Worm (Caenorhabditis elegans) whole organism, L3 larva: ENCODE data around the gene C08H9.16.
A peak's percentile ranks its signal among the peaks of the same experiment; 100 is the strongest.

Source experiments
- R02D3.7 ChIP-seq: fragments of 150-350 bp; optimal IDR thresholded peaks from 2 replicates; lab custom pipeline; 2014; ENCODE audit warnings: missing biosample characterization, missing genetic modification characterization
- ZK546.5 ChIP-seq: sonication (generic microtip); optimal IDR thresholded peaks from 2 replicates; lab custom pipeline; 2017; ENCODE audit warnings: missing biosample characterization, missing genetic modification characterization
- aly-2 ChIP-seq: fragments of 150-350 bp; optimal IDR thresholded peaks from 2 replicates; lab custom pipeline; 2014; ENCODE audit warnings: missing biosample characterization, missing genetic modification characterization
- ama-1 ChIP-seq: fragments of 150-350 bp; optimal IDR thresholded peaks from 2 replicates; lab custom pipeline; 2018
- ceh-28 ChIP-seq: fragments of 150-350 bp; optimal IDR thresholded peaks from 2 replicates; lab custom pipeline; 2014; ENCODE audit warnings: missing biosample characterization, missing genetic modification reagents, missing genetic modification characterization
- ceh-9 ChIP-seq: sonication (generic microtip); optimal IDR thresholded peaks from 2 replicates; lab custom pipeline; 2018; ENCODE audit warnings: missing biosample characterization, missing genetic modification characterization
- daf-12 ChIP-seq: fragments of 150-350 bp; optimal IDR thresholded peaks from 2 replicates; lab custom pipeline; 2014; ENCODE audit warnings: missing biosample characterization, missing genetic modification reagents, missing genetic modification characterization
- egl-27 ChIP-seq: sonication (generic microtip); optimal IDR thresholded peaks from 4 replicates; lab custom pipeline; 2017; ENCODE audit warnings: missing biosample characterization, missing genetic modification reagents, missing genetic modification characterization
- egl-5 ChIP-seq: fragments of 150-350 bp; optimal IDR thresholded peaks from 2 replicates; lab custom pipeline; 2017; ENCODE audit warnings: missing biosample characterization, missing genetic modification reagents, missing genetic modification characterization, inconsistent platforms
- elt-1 ChIP-seq: fragments of 150-350 bp; optimal IDR thresholded peaks from 2 replicates; lab custom pipeline; 2014; ENCODE audit warnings: missing biosample characterization, missing genetic modification characterization
- elt-3 ChIP-seq, 3 experiments: fragments of 150-350 bp in 1 of 3; sonication (generic microtip) in 2 of 3; optimal IDR thresholded peaks; 2 replicates in 2 of 3; 4 replicates in 1 of 3; lab custom pipeline; 2014 to 2017; ENCODE audit warnings: missing biosample characterization in 3 of 3, missing genetic modification characterization in 3 of 3
- eor-1 ChIP-seq, 2 experiments: fragments of 150-350 bp; optimal IDR thresholded peaks; 2 replicates each; lab custom pipeline; 2014 to 2018; ENCODE audit warnings: missing biosample characterization in 2 of 2, missing genetic modification characterization in 2 of 2
- fkh-10 ChIP-seq: sonication (generic microtip); optimal IDR thresholded peaks from 2 replicates; lab custom pipeline; 2017; ENCODE audit warnings: missing biosample characterization, missing genetic modification reagents, missing genetic modification characterization
- fkh-2 ChIP-seq: fragments of 150-350 bp; optimal IDR thresholded peaks from 2 replicates; lab custom pipeline; 2014; ENCODE audit warnings: missing biosample characterization, missing genetic modification reagents, missing genetic modification characterization
- hmg-11 ChIP-seq: sonication (generic microtip); optimal IDR thresholded peaks from 2 replicates; lab custom pipeline; 2016; ENCODE audit warnings: missing genetic modification characterization, missing compliant biosample characterization
- lsy-12 ChIP-seq: sonication (generic microtip); optimal IDR thresholded peaks from 2 replicates; lab custom pipeline; 2016; ENCODE audit warnings: mild to moderate bottlenecking, missing genetic modification characterization, missing compliant biosample characterization
- mdl-1 ChIP-seq: fragments of 150-350 bp; optimal IDR thresholded peaks from 2 replicates; lab custom pipeline; 2014; ENCODE audit warnings: missing biosample characterization, missing genetic modification characterization
- nhr-23 ChIP-seq: fragments of 150-350 bp; optimal IDR thresholded peaks from 2 replicates; lab custom pipeline; 2014; ENCODE audit warnings: missing biosample characterization, missing genetic modification reagents, missing genetic modification characterization
- nhr-237 ChIP-seq: fragments of 150-350 bp; optimal IDR thresholded peaks from 2 replicates; lab custom pipeline; 2014; ENCODE audit warnings: missing biosample characterization, missing genetic modification characterization
- nhr-25 ChIP-seq: sonication (generic microtip); optimal IDR thresholded peaks from 2 replicates; lab custom pipeline; 2017; ENCODE audit warnings: missing biosample characterization, missing genetic modification characterization
- nhr-28 ChIP-seq: fragments of 150-350 bp; optimal IDR thresholded peaks from 2 replicates; lab custom pipeline; 2014; ENCODE audit warnings: missing biosample characterization, missing genetic modification characterization
- nhr-43 ChIP-seq: sonication (generic microtip); optimal IDR thresholded peaks from 2 replicates; lab custom pipeline; 2016; ENCODE audit warnings: mild to moderate bottlenecking, missing genetic modification characterization, missing compliant biosample characterization; ENCODE audit not compliant: poor library complexity, severe bottlenecking
- nhr-67 ChIP-seq: fragments of 150-350 bp; optimal IDR thresholded peaks from 2 replicates; lab custom pipeline; 2014; ENCODE audit warnings: missing biosample characterization, missing genetic modification characterization
- nhr-76 ChIP-seq: fragments of 150-350 bp; sonication (generic microtip); optimal IDR thresholded peaks from 5 replicates; lab custom pipeline; 2014; ENCODE audit warnings: missing biosample characterization, missing genetic modification characterization
- nhr-77 ChIP-seq: fragments of 150-350 bp; optimal IDR thresholded peaks from 2 replicates; lab custom pipeline; 2014; ENCODE audit warnings: missing biosample characterization, missing genetic modification characterization
- pqm-1 ChIP-seq: fragments of 150-350 bp; optimal IDR thresholded peaks from 2 replicates; lab custom pipeline; 2017; ENCODE audit warnings: missing biosample characterization, missing genetic modification characterization, inconsistent platforms
- sea-2 ChIP-seq: fragments of 150-350 bp; sonication (generic microtip); optimal IDR thresholded peaks from 4 replicates; lab custom pipeline; 2014; ENCODE audit warnings: missing biosample characterization, missing genetic modification reagents, missing genetic modification characterization
- skn-1 ChIP-seq: fragments of 150-350 bp; optimal IDR thresholded peaks from 2 replicates; lab custom pipeline; 2014; ENCODE audit warnings: missing biosample characterization, missing genetic modification characterization
- snpc-4 ChIP-seq: fragments of 150-350 bp; optimal IDR thresholded peaks from 2 replicates; lab custom pipeline; 2014; ENCODE audit warnings: missing biosample characterization, missing genetic modification characterization
- tbx-2 ChIP-seq: sonication (generic microtip); optimal IDR thresholded peaks from 2 replicates; lab custom pipeline; 2016; ENCODE audit warnings: mild to moderate bottlenecking, missing genetic modification characterization, missing compliant biosample characterization
- unc-62 ChIP-seq: fragments of 150-350 bp; sonication (generic microtip); optimal IDR thresholded peaks from 4 replicates; lab custom pipeline; 2014; ENCODE audit warnings: missing biosample characterization, missing genetic modification reagents, missing genetic modification characterization
- ztf-11 ChIP-seq: fragments of 150-350 bp; optimal IDR thresholded peaks from 2 replicates; lab custom pipeline; 2014; ENCODE audit warnings: missing biosample characterization, missing genetic modification characterization
- ztf-4 ChIP-seq: fragments of 150-350 bp; optimal IDR thresholded peaks from 2 replicates; lab custom pipeline; 2014; ENCODE audit warnings: missing biosample characterization, missing genetic modification characterization

The C08H9.16 gene

ce11 chrII:9872961-9873360 lies 19.6 kb upstream of the C08H9.16 start, which contains the start of gene chil-8:
TSS of gene chil-8 (minus strand) at chrII:9873061.
- TF ChIP-seq ztf-4 (no peak), ceh-9 (tag; lab: Kevin White, UChicago) (no peak), ZK546.5 (no peak), nhr-67 (tag; lab: Kevin White, UChicago) (no peak), fkh-10 (GFP tag; lab: Kevin White, UChicago) (no peak), nhr-237 (tag; lab: Kevin White, UChicago) (no peak), elt-3 (tag; optimal IDR thresholded peaks at IDR 0.05; lab: Kevin White, UChicago) (no peak), nhr-76 (tag; lab: Kevin White, UChicago) (no peak), fkh-2 (tag; lab: Kevin White, UChicago) (no peak), egl-27 (tag; lab: Kevin White, UChicago) (no peak), ama-1 (lab: Kevin White, UChicago) (no peak), egl-5 (tag; lab: Kevin White, UChicago) (no peak), snpc-4 (tag; lab: Kevin White, UChicago) (no peak), ceh-28 (tag; lab: Kevin White, UChicago) (no peak), R02D3.7 (tag; lab: Kevin White, UChicago) (no peak)

ce11 chrII:9874508-9875229 lies 17.9 kb upstream of the C08H9.16 start, which contains the start of the genes chil-2 and ctsa-3.2:
TSS of gene chil-2 (minus strand) at chrII:9874608.
TSS of gene ctsa-3.2 (plus strand) at chrII:9875179.
- no peak for TF ChIP-seq mdl-1 (tag; lab: Kevin White, UChicago)
- TF ChIP-seq elt-1 (tag; lab: Kevin White, UChicago): no peak
- no peak for TF ChIP-seq nhr-43 (tag; lab: Kevin White, UChicago)
- TF ChIP-seq nhr-28 (tag; lab: Kevin White, UChicago): no peak
- TF ChIP-seq fkh-2 (tag; lab: Kevin White, UChicago): no peak
- no peak for TF ChIP-seq ztf-11 (tag; lab: Kevin White, UChicago)
- TF ChIP-seq pqm-1: no peak
- TF ChIP-seq egl-27 (tag; lab: Kevin White, UChicago): no peak
- no peak for TF ChIP-seq ceh-28 (tag; lab: Kevin White, UChicago)

- TF ChIP-seq fkh-2 (tag; lab: Kevin White, UChicago) (no peak), nhr-23 (tag; lab: Kevin White, UChicago) (peak; percentile 32)
Measured at ce11 chrII:9879815-9880214, 12.8 kb upstream of the C08H9.16 start.

- TF ChIP-seq nhr-77 (no peak), nhr-25 (tag; lab: Kevin White, UChicago) (peak; percentile 30)
Measured at ce11 chrII:9880826-9881225, 11.8 kb upstream of the C08H9.16 start, which contains the start of gene C08H9.15. TSS of gene C08H9.15 (plus strand) at chrII:9881193.

- TF ChIP-seq ztf-4 (no peak), nhr-76 (tag; lab: Kevin White, UChicago) (no peak), snpc-4 (tag; lab: Kevin White, UChicago) (no peak), hmg-11 (no peak), skn-1 (no peak), ZK546.5 (no peak), nhr-25 (tag; lab: Kevin White, UChicago) (no peak), aly-2 (no peak), tbx-2 (tag; lab: Kevin White, UChicago) (no peak), unc-62 (no peak), egl-5 (tag; lab: Kevin White, UChicago) (no peak), nhr-23 (tag; lab: Kevin White, UChicago) (no peak), nhr-237 (tag; lab: Kevin White, UChicago) (no peak)
Measured at ce11 chrII:9886216-9886615, 6.4 kb upstream of the C08H9.16 start, which contains the start of gene algn-8. TSS of gene algn-8 (minus strand) at chrII:9886442.

ce11 chrII:9888549-9888948 lies 4.0 kb upstream of the C08H9.16 start:
- TF ChIP-seq nhr-43 (tag; lab: Kevin White, UChicago): no peak
- TF ChIP-seq nhr-77: no peak
- no peak for TF ChIP-seq unc-62
- no peak for TF ChIP-seq daf-12 (tag; lab: Kevin White, UChicago)
- no peak for TF ChIP-seq R02D3.7 (tag; lab: Kevin White, UChicago)
- no peak for TF ChIP-seq eor-1 (tag; optimal IDR thresholded peaks at IDR 0.05; lab: Kevin White, UChicago)
- no peak for TF ChIP-seq sea-2 (GFP tag; lab: Kevin White, UChicago)
- no peak for TF ChIP-seq lsy-12 (tag; lab: Kevin White, UChicago)
